Worm (Caenorhabditis elegans): ENCODE measurements around the gene akt-1.

DNA sequence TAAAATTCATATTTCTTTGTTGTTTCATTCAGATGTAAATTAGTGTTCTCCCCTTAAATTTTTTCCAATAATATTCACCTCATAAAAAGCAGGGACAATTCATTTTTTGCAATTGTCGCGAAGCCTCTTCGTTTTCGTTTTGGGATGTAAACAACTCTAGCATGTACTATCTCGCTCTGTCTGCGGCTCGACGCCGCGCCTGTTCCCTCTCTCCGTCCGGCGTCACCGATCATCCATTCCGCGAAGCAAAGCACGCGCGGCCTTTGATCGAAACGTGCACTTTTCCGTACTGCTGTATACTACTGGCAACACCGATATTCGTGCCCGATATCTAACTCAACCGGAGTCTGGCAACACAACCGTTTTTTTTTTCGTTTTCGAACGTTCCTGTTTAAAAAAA is 1.7 kb upstream of the akt-1 start:
- TF ChIP-seq pqm-1 (tag; optimal IDR thresholded peaks at IDR 0.05) (no peak), fos-1 (tag; optimal IDR thresholded peaks at IDR 0.05) (no peak), nhr-76 (tag; optimal IDR thresholded peaks at IDR 0.05) (no peak), egl-27 (tag; optimal IDR thresholded peaks at IDR 0.05) (no peak), skn-1 (tag; optimal IDR thresholded peaks at IDR 0.05) (no peak), ceh-82 (tag; optimal IDR thresholded peaks at IDR 0.05) (no peak), ama-1 (optimal IDR thresholded peaks at IDR 0.05) (peak; percentile 1)

Data from whole organism, L4 larva.